Fruit fly (Drosophila melanogaster) whole organism: ENCODE data around the gene Tsen2.

Source experiments
- CG8478 ChIP-seq: fragments of >200 bp; optimal IDR thresholded peaks from 2 replicates; lab custom pipeline; 2018; ENCODE audit warnings: inconsistent platforms
- Dll ChIP-seq: fragments of >200 bp; optimal IDR thresholded peaks from 2 replicates; lab custom pipeline; 2017
- EcR ChIP-seq, 2 experiments: fragments of >200 bp; optimal IDR thresholded peaks; 2 replicates each; lab custom pipeline; 2017; ENCODE audit warnings: missing biosample characterization in 2 of 2, missing genetic modification characterization in 2 of 2, missing genetic modification reagents in 2 of 2
- pan ChIP-seq: fragments of >200 bp; optimal IDR thresholded peaks from 2 replicates; lab custom pipeline; 2017
- psq ChIP-seq: fragments of >200 bp; optimal IDR thresholded peaks from 2 replicates; lab custom pipeline; 2017
- usp ChIP-seq: fragments of >200 bp; optimal IDR thresholded peaks from 2 replicates; lab custom pipeline; 2017; ENCODE audit warnings: missing biosample characterization, missing genetic modification characterization, mixed read lengths

DNA sequence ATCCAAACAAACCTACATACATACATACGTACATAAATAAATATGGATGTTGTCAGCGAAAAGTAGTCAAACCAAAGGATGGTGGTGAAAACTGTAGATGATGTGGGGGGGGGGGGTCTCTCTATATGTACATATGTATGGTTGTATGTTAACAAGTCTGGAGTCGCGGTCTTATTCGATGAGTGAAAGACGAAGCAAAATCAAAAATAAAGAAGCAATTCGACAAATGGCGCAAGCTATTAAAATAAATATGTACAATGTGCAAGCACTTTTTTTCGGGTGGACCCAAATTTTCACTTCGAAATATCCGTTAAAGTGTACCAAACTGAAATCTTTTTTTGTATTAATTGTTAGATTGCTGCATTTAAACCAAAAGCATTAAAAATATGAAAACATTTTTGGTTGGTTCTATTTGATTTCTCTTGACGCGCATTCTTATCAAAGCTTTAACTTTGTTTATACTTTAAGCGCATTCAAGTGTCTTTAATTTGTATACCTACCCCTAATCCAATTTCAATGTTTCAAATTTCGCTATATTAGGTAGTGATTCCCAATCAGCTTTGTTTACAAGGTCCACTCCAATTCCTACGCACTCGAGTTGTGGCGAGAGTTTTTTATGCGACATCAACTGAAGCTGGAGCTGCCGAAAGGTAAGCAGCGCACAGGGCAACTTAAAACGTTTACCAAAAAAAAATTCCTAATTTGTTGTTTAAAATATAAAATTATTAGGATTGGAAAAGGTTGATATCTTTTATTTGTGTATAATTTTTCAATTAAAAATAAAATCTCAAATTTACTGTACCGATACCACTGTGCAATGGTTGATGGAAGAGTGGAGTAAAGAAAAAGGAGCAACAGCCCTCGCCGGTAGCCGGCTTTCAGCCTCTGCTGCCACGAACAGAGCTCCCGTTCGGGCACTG lies 45.4 kb upstream of the Tsen2 start, which contains the start of gene CG31807:
- TF ChIP-seq psq (no peak), EcR (GFP tag; optimal IDR thresholded peaks at IDR 0.05; lab: Kevin White, UChicago) (no peak), pan (lab: Kevin White, UChicago) (no peak), Dll (lab: Kevin White, UChicago) (no peak), CG8478 (lab: Kevin White, UChicago) (no peak), usp (no peak)
